Worm (Caenorhabditis elegans): ENCODE data around the gene C25E10.7.

The C25E10.7 gene

ce11 chrV:9055644-9056043, 4.6 kb upstream of the C25E10.7 start:
- TF ChIP-seq duxl-1 (tag; optimal IDR thresholded peaks at IDR 0.05; ENCODE audit: poor library complexity) (no peak), F26F4.8 (GFP tag; conservative IDR thresholded peaks at IDR 0.05) (no peak), D1046.2 (GFP tag; IDR thresholded peaks at IDR 0.05) (no peak), unc-62 (GFP tag; optimal IDR thresholded peaks at IDR 0.05 in 1 of 2) (peak in 1 of 2 experiments; percentile 68), unc-62 (tag; optimal IDR thresholded peaks at IDR 0.05) (no peak), tag-97 (GFP tag; IDR thresholded peaks at IDR 0.05) (no peak), fkh-10 (GFP tag; optimal IDR thresholded peaks at IDR 0.05) (no peak), Y105C5A.15 (GFP tag; IDR thresholded peaks at IDR 0.05) (no peak), mxl-2 (GFP tag; conservative IDR thresholded peaks at IDR 0.05) (no peak), mdt-29 (GFP tag; IDR thresholded peaks at IDR 0.05) (no peak), saeg-2 (GFP tag; IDR thresholded peaks at IDR 0.05) (no peak), mep-1 (tag; optimal IDR thresholded peaks at IDR 0.05) (no peak), nhr-237 (tag; optimal IDR thresholded peaks at IDR 0.05) (no peak), nhr-11 (tag; optimal IDR thresholded peaks at IDR 0.05) (peak; percentile 17), php-3 (GFP tag; IDR thresholded peaks at IDR 0.05) (no peak), Y48G9A.11 (GFP tag; IDR thresholded peaks at IDR 0.05) (no peak), ces-1 (GFP tag; optimal IDR thresholded peaks at IDR 0.05) (no peak), lin-38 (GFP tag; IDR thresholded peaks at IDR 0.05) (no peak)

- TF ChIP-seq ces-1 (GFP tag; optimal IDR thresholded peaks at IDR 0.05) (no peak), aha-1 (tag) (peak; percentile 11)
Measured at ce11 chrV:9054771-9055170, 3.8 kb upstream of the C25E10.7 start, which contains the start of gene swm-1. TSS of gene swm-1 (minus strand) at chrV:9054871.

DNA sequence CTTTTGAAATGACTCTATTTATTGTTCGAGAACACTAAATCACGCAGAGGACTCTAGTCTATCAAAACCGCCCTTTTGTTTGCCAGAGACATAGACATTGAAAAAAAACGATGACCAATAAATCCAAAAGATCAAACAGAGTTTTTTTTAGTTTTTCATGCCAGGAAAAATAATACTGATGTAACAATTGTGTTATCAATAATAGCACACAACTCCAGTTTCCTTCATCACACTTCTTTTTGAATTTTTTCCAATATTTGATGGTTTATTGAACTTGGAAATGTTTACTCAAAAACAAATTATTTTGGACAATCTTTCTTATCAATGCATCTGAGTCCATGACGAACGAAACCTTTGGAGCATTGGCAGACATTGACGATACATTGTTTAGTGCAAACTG, 3.0 kb upstream of the C25E10.7 start, which contains the start of gene C25E10.8:
Gene C25E10.8, minus strand, starts transcription at position 101 of the 400 bp plus-strand sequence.
- no peak for TF ChIP-seq zag-1 (tag; optimal IDR thresholded peaks at IDR 0.05)
- no peak for TF ChIP-seq ZK546.5 (tag; optimal IDR thresholded peaks at IDR 0.05)
- TF ChIP-seq zfp-3 (GFP tag; conservative IDR thresholded peaks at IDR 0.05), result no peak
- no peak for TF ChIP-seq hlh-11 (tag; optimal IDR thresholded peaks at IDR 0.05)
- no peak for TF ChIP-seq zfp-2 (tag; optimal IDR thresholded peaks at IDR 0.05)
- TF ChIP-seq dpl-1 (GFP tag; optimal IDR thresholded peaks at IDR 0.05), result no peak
- no peak for TF ChIP-seq mxl-2 (GFP tag; conservative IDR thresholded peaks at IDR 0.05)
- TF ChIP-seq mxl-3 (GFP tag; optimal IDR thresholded peaks at IDR 0.05), result no peak

ce11 chrV:9053235-9053634, 2.2 kb upstream of the C25E10.7 start:
- no peak for TF ChIP-seq ceh-44 (GFP tag; IDR thresholded peaks at IDR 0.05)
- no peak for TF ChIP-seq T20F7.1 (GFP tag; optimal IDR thresholded peaks at IDR 0.05)
- peak; percentile 93 for TF ChIP-seq aha-1 (tag)
- TF ChIP-seq daf-12 (tag; optimal IDR thresholded peaks at IDR 0.05), result no peak
- TF ChIP-seq php-3 (GFP tag; IDR thresholded peaks at IDR 0.05), result no peak
- TF ChIP-seq ama-1 (optimal IDR thresholded peaks at IDR 0.05), result no peak
- no peak for TF ChIP-seq nhr-237 (tag; optimal IDR thresholded peaks at IDR 0.05)
- TF ChIP-seq gei-8 (GFP tag; optimal IDR thresholded peaks at IDR 0.05), result no peak
- TF ChIP-seq ceh-20 (GFP tag; IDR thresholded peaks at IDR 0.05), result no peak

DNA sequence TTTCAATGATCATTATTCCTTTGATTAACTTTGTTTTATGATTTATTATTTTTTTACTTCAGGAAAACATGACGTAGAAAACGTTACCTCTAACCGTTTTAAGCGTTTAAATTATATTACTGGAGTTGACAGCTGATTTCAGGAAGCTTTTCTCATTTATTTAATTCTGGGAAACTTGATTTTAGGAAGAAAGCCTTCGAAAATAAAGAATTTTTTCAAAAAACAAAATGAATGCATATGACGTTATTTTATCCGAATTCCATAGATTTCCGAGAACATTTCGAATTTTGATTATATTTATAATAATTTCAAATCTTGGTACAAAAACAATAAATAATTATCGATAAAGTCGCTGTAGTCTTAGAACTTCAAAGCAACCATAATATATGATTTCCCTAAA, 1.7 kb downstream of the C25E10.7 start:
- TF ChIP-seq Y75B8A.6 (GFP tag; IDR thresholded peaks at IDR 0.05) (no peak), dmd-6 (GFP tag; IDR thresholded peaks at IDR 0.05) (no peak), hlh-11 (tag; optimal IDR thresholded peaks at IDR 0.05) (no peak), vab-7 (GFP tag; IDR thresholded peaks at IDR 0.05) (no peak), D1046.2 (GFP tag; IDR thresholded peaks at IDR 0.05) (no peak)

Measured in whole organism, L4 larva.